Worm (Caenorhabditis elegans): ENCODE results near the gene K07E8.7.
"Not testable (repeated sequence)": the region's sequence is repeated elsewhere in the genome, so short reads cannot be mapped to it uniquely, and the experiment has no call there.

K07E8.7 gene

DNA sequence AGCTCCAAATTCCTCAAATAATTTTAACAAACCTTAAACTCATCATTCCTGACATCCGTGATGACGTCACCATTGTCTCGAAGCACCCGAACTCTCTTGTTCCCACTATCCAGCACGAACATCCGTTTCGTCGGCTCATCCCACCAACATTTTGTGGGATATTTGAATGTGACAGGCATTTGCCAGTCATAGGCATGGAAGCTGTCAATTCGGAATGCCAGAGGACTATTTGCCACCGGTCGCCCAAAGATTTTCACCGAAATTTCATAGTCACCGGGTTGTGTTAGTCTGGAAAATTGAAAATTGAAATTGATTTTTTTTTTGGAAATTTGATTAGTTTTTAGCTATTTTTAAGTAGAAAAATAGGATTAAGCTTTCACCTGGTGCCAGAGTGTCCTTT, 53.5 kb downstream of the K07E8.7 start:
- TF ChIP-seq hmg-11 (tag; optimal IDR thresholded peaks at IDR 0.05) (no peak), nhr-77 (tag; optimal IDR thresholded peaks at IDR 0.05) (no peak), nhr-25 (tag; optimal IDR thresholded peaks at IDR 0.05) (no peak), nfya-1 (tag; optimal IDR thresholded peaks at IDR 0.05; ENCODE audit: insufficient read depth) (no peak), skn-1 (tag; optimal IDR thresholded peaks at IDR 0.05) (no peak), fkh-2 (tag; optimal IDR thresholded peaks at IDR 0.05) (no peak), nhr-76 (tag; optimal IDR thresholded peaks at IDR 0.05) (no peak), snpc-4 (tag; optimal IDR thresholded peaks at IDR 0.05) (no peak), ztf-11 (tag; optimal IDR thresholded peaks at IDR 0.05) (no peak), jun-1 (tag; optimal IDR thresholded peaks at IDR 0.05) (no peak), nhr-67 (tag; optimal IDR thresholded peaks at IDR 0.05) (no peak), egl-5 (tag; optimal IDR thresholded peaks at IDR 0.05) (no peak), nhr-28 (tag; optimal IDR thresholded peaks at IDR 0.05) (no peak), pha-4 (tag; optimal IDR thresholded peaks at IDR 0.05) (no peak), ceh-9 (tag; optimal IDR thresholded peaks at IDR 0.05) (no peak), egl-27 (tag; optimal IDR thresholded peaks at IDR 0.05) (no peak), unc-39 (tag; optimal IDR thresholded peaks at IDR 0.05) (no peak), mml-1 (tag; optimal IDR thresholded peaks at IDR 0.05) (no peak)

DNA sequence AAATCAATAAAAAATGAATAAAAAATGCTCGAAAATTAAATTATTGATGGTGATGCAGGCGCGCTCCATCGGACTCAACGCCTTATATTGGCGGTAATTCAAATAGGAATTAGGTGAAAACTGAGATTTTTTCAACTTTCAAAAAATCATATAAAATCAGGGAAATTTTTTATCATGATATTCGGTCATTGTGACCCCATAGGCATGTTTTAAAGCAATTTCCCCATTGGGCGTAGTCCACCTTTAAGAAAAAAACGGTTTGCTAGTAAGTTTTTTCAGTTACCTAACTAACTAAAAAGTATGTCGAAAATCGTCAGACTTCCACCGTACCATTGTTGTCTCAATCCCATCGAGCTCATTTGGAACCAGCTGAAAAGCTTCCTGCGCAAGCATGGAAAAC, 56.9 kb downstream of the K07E8.7 start, which contains the start of gene W08F4.1:
W08F4.1 (plus strand) TSS at position 301 of the 400 bp plus-strand sequence.
- TF ChIP-seq zag-1, nhr-67, hmg-11 (tag; optimal IDR thresholded peaks at IDR 0.05): not testable (repeated sequence)

DNA sequence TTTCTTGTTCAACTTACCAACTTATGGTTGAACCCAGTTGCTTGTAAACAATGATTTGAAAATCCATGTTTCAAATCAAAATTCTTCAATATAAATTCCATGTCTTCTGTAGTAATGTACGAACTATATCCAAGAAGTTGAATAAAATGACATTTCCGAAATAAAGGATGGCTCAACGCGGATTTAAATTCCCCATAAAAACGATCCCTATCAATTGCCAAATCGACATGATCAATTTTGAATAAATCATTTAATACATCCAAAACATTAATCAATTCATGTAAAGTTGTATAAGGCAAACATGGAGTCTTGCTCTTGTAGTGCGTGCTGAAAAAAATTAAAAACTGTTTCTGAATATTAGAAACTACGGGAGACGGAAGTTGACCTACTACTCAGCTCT, 59.1 kb downstream of the K07E8.7 start, which contains the start of gene W08F4.10:
W08F4.10 (minus strand) TSS at position 101 of the 400 bp plus-strand sequence.
- TF ChIP-seq mdl-1 (tag; optimal IDR thresholded peaks at IDR 0.05) (no peak), ztf-4 (tag; optimal IDR thresholded peaks at IDR 0.05) (no peak), aly-2 (tag; optimal IDR thresholded peaks at IDR 0.05) (no peak), sea-2 (GFP tag; optimal IDR thresholded peaks at IDR 0.05) (no peak), hmg-11 (tag; optimal IDR thresholded peaks at IDR 0.05) (no peak), ZK546.5 (tag; optimal IDR thresholded peaks at IDR 0.05) (no peak), ceh-28 (tag; optimal IDR thresholded peaks at IDR 0.05) (no peak), eor-1 (tag; optimal IDR thresholded peaks at IDR 0.05) (no peak), elt-1 (tag; optimal IDR thresholded peaks at IDR 0.05) (no peak)
